Worm (Caenorhabditis elegans) whole organism, L3 larva: Measurements from ENCODE around the gene C02H6.3.

Experiments used
- ZK546.5 ChIP-seq: sonication (generic microtip); optimal IDR thresholded peaks from 2 replicates; lab custom pipeline; 2017; ENCODE audit warnings: missing biosample characterization, missing genetic modification characterization
- aly-2 ChIP-seq: fragments of 150-350 bp; optimal IDR thresholded peaks from 2 replicates; lab custom pipeline; 2014; ENCODE audit warnings: missing biosample characterization, missing genetic modification characterization
- ama-1 ChIP-seq: fragments of 150-350 bp; optimal IDR thresholded peaks from 2 replicates; lab custom pipeline; 2018
- ceh-82 ChIP-seq: fragments of 150-350 bp; optimal IDR thresholded peaks from 2 replicates; lab custom pipeline; 2014; ENCODE audit warnings: missing biosample characterization, missing genetic modification characterization
- ceh-9 ChIP-seq: sonication (generic microtip); optimal IDR thresholded peaks from 2 replicates; lab custom pipeline; 2018; ENCODE audit warnings: missing biosample characterization, missing genetic modification characterization
- daf-12 ChIP-seq: fragments of 150-350 bp; optimal IDR thresholded peaks from 2 replicates; lab custom pipeline; 2014; ENCODE audit warnings: missing biosample characterization, missing genetic modification reagents, missing genetic modification characterization
- egl-27 ChIP-seq: sonication (generic microtip); optimal IDR thresholded peaks from 4 replicates; lab custom pipeline; 2017; ENCODE audit warnings: missing biosample characterization, missing genetic modification reagents, missing genetic modification characterization
- egl-5 ChIP-seq: fragments of 150-350 bp; optimal IDR thresholded peaks from 2 replicates; lab custom pipeline; 2017; ENCODE audit warnings: missing biosample characterization, missing genetic modification reagents, missing genetic modification characterization, inconsistent platforms
- elt-1 ChIP-seq: fragments of 150-350 bp; optimal IDR thresholded peaks from 2 replicates; lab custom pipeline; 2014; ENCODE audit warnings: missing biosample characterization, missing genetic modification characterization
- elt-2 ChIP-seq: sonication (generic microtip); optimal IDR thresholded peaks from 2 replicates; lab custom pipeline; 2016; ENCODE audit warnings: missing genetic modification reagents, mild to moderate bottlenecking, missing genetic modification characterization, missing compliant biosample characterization
- elt-3 ChIP-seq, 3 experiments: fragments of 150-350 bp in 1 of 3; sonication (generic microtip) in 2 of 3; optimal IDR thresholded peaks; 2 replicates in 2 of 3; 4 replicates in 1 of 3; lab custom pipeline; 2014 to 2017; ENCODE audit warnings: missing biosample characterization in 3 of 3, missing genetic modification characterization in 3 of 3
- eor-1 ChIP-seq, 2 experiments: fragments of 150-350 bp; optimal IDR thresholded peaks; 2 replicates each; lab custom pipeline; 2014 to 2018; ENCODE audit warnings: missing biosample characterization in 2 of 2, missing genetic modification characterization in 2 of 2
- fkh-10 ChIP-seq: sonication (generic microtip); optimal IDR thresholded peaks from 2 replicates; lab custom pipeline; 2017; ENCODE audit warnings: missing biosample characterization, missing genetic modification reagents, missing genetic modification characterization
- hmg-11 ChIP-seq: sonication (generic microtip); optimal IDR thresholded peaks from 2 replicates; lab custom pipeline; 2016; ENCODE audit warnings: missing genetic modification characterization, missing compliant biosample characterization
- jun-1 ChIP-seq: fragments of 150-350 bp; optimal IDR thresholded peaks from 2 replicates; lab custom pipeline; 2014; ENCODE audit warnings: missing biosample characterization, missing genetic modification reagents, missing genetic modification characterization
- lin-15B ChIP-seq: fragments of 150-350 bp; optimal IDR thresholded peaks from 2 replicates; lab custom pipeline; 2014; ENCODE audit warnings: missing biosample characterization, missing genetic modification characterization
- lin-39 ChIP-seq: fragments of 150-350 bp; optimal IDR thresholded peaks from 2 replicates; lab custom pipeline; 2018; ENCODE audit warnings: missing biosample characterization, missing genetic modification reagents, missing genetic modification characterization
- mdl-1 ChIP-seq: fragments of 150-350 bp; optimal IDR thresholded peaks from 2 replicates; lab custom pipeline; 2014; ENCODE audit warnings: missing biosample characterization, missing genetic modification characterization
- mml-1 ChIP-seq: fragments of 150-350 bp; sonication (generic microtip); optimal IDR thresholded peaks from 3 replicates; lab custom pipeline; 2014; ENCODE audit warnings: missing biosample characterization, missing genetic modification characterization
- nfya-1 ChIP-seq: sonication (generic microtip); optimal IDR thresholded peaks from 2 replicates; lab custom pipeline; 2017; ENCODE audit warnings: missing genetic modification characterization, mild to moderate bottlenecking, missing compliant biosample characterization, antibody characterized with exemption, moderate library complexity; ENCODE audit not compliant: insufficient read depth
- nhr-11 ChIP-seq: fragments of 150-350 bp; optimal IDR thresholded peaks from 2 replicates; lab custom pipeline; 2014; ENCODE audit warnings: missing biosample characterization, missing genetic modification characterization
- nhr-23 ChIP-seq: fragments of 150-350 bp; optimal IDR thresholded peaks from 2 replicates; lab custom pipeline; 2014; ENCODE audit warnings: missing biosample characterization, missing genetic modification reagents, missing genetic modification characterization
- nhr-237 ChIP-seq: fragments of 150-350 bp; optimal IDR thresholded peaks from 2 replicates; lab custom pipeline; 2014; ENCODE audit warnings: missing biosample characterization, missing genetic modification characterization
- nhr-25 ChIP-seq: sonication (generic microtip); optimal IDR thresholded peaks from 2 replicates; lab custom pipeline; 2017; ENCODE audit warnings: missing biosample characterization, missing genetic modification characterization
- nhr-28 ChIP-seq: fragments of 150-350 bp; optimal IDR thresholded peaks from 2 replicates; lab custom pipeline; 2014; ENCODE audit warnings: missing biosample characterization, missing genetic modification characterization
- nhr-43 ChIP-seq: sonication (generic microtip); optimal IDR thresholded peaks from 2 replicates; lab custom pipeline; 2016; ENCODE audit warnings: mild to moderate bottlenecking, missing genetic modification characterization, missing compliant biosample characterization; ENCODE audit not compliant: poor library complexity, severe bottlenecking
- nhr-67 ChIP-seq: fragments of 150-350 bp; optimal IDR thresholded peaks from 2 replicates; lab custom pipeline; 2014; ENCODE audit warnings: missing biosample characterization, missing genetic modification characterization
- nhr-76 ChIP-seq: fragments of 150-350 bp; sonication (generic microtip); optimal IDR thresholded peaks from 5 replicates; lab custom pipeline; 2014; ENCODE audit warnings: missing biosample characterization, missing genetic modification characterization
- nhr-77 ChIP-seq: fragments of 150-350 bp; optimal IDR thresholded peaks from 2 replicates; lab custom pipeline; 2014; ENCODE audit warnings: missing biosample characterization, missing genetic modification characterization
- pha-4 ChIP-seq: fragments of 150-350 bp; optimal IDR thresholded peaks from 2 replicates; lab custom pipeline; 2014; ENCODE audit warnings: missing biosample characterization, missing genetic modification reagents, missing genetic modification characterization
- pqm-1 ChIP-seq: fragments of 150-350 bp; optimal IDR thresholded peaks from 2 replicates; lab custom pipeline; 2017; ENCODE audit warnings: missing biosample characterization, missing genetic modification characterization, inconsistent platforms
- sea-2 ChIP-seq: fragments of 150-350 bp; sonication (generic microtip); optimal IDR thresholded peaks from 4 replicates; lab custom pipeline; 2014; ENCODE audit warnings: missing biosample characterization, missing genetic modification reagents, missing genetic modification characterization
- skn-1 ChIP-seq: fragments of 150-350 bp; optimal IDR thresholded peaks from 2 replicates; lab custom pipeline; 2014; ENCODE audit warnings: missing biosample characterization, missing genetic modification characterization
- snpc-4 ChIP-seq: fragments of 150-350 bp; optimal IDR thresholded peaks from 2 replicates; lab custom pipeline; 2014; ENCODE audit warnings: missing biosample characterization, missing genetic modification characterization
- tbx-2 ChIP-seq: sonication (generic microtip); optimal IDR thresholded peaks from 2 replicates; lab custom pipeline; 2016; ENCODE audit warnings: mild to moderate bottlenecking, missing genetic modification characterization, missing compliant biosample characterization
- unc-39 ChIP-seq: sonication (generic microtip); optimal IDR thresholded peaks from 4 replicates; lab custom pipeline; 2017; ENCODE audit warnings: missing biosample characterization, missing genetic modification characterization
- unc-62 ChIP-seq: fragments of 150-350 bp; sonication (generic microtip); optimal IDR thresholded peaks from 4 replicates; lab custom pipeline; 2014; ENCODE audit warnings: missing biosample characterization, missing genetic modification reagents, missing genetic modification characterization
- ztf-11 ChIP-seq: fragments of 150-350 bp; optimal IDR thresholded peaks from 2 replicates; lab custom pipeline; 2014; ENCODE audit warnings: missing biosample characterization, missing genetic modification characterization
- ztf-4 ChIP-seq: fragments of 150-350 bp; optimal IDR thresholded peaks from 2 replicates; lab custom pipeline; 2014; ENCODE audit warnings: missing biosample characterization, missing genetic modification characterization

C02H6.3 gene

DNA sequence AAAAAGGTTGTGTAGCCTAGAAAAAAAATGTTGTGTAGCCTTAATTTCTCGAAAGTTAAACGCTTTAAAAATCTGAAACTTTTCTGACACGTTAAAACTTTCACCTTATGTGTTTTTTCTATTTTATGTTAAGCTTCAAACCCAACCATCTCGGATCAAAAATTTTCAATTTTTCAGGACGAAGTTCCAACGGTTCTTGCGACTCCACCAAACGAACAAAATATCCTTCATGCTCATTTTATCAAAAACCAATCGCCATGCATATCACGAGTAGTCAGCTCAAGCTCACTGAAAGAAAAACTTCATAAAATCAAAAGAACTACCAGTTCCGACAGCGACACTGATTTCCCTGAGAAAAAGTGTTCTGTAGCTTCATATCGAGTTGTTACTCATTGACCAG lies 48.9 kb upstream of the C02H6.3 start:
- TF ChIP-seq mdl-1 (tag; lab: Kevin White, UChicago) (no peak), hmg-11 (tag; lab: Kevin White, UChicago) (no peak), egl-27 (tag; lab: Kevin White, UChicago) (no peak)

ce11 chrV:7435376-7436204 lies 47.9 kb upstream of the C02H6.3 start, which contains the start of the genes ddo-2 and F25E5.8:
TSS of gene ddo-2 (minus strand) at chrV:7435705.
TSS of gene F25E5.8 (plus strand) at chrV:7435930.
- TF ChIP-seq hmg-11 (tag; lab: Kevin White, UChicago) (peak; percentile 11), nhr-43 (tag; lab: Kevin White, UChicago) (peak; percentile 46), ZK546.5 (tag; lab: Kevin White, UChicago) (no peak), nhr-23 (peak; percentile 70), nhr-25 (peak; percentile 14)
- TF ChIP-seq, all 47 proteins: peak for 4

- no peak for TF ChIP-seq elt-3 (tag; optimal IDR thresholded peaks at IDR 0.05; lab: Kevin White, UChicago)
- no peak for TF ChIP-seq unc-62 (GFP tag; lab: Kevin White, UChicago)
- no peak for TF ChIP-seq ceh-82
- peak; percentile 60 for TF ChIP-seq pha-4 (tag; lab: Kevin White, UChicago)
- TF ChIP-seq ama-1 (lab: Kevin White, UChicago), result peak; percentile 42
- no peak for TF ChIP-seq egl-27 (tag; lab: Kevin White, UChicago)
- no peak for TF ChIP-seq nhr-25
- no peak for TF ChIP-seq ceh-9 (tag; lab: Kevin White, UChicago)
- no peak for TF ChIP-seq eor-1 (tag; optimal IDR thresholded peaks at IDR 0.05; lab: Kevin White, UChicago)
- TF ChIP-seq nhr-11 (tag; lab: Kevin White, UChicago), result no peak
- peak; percentile 9 for TF ChIP-seq lin-15B (tag; lab: Kevin White, UChicago)
- peak; percentile 50 for TF ChIP-seq nfya-1 (tag; lab: Kevin White, UChicago)
- TF ChIP-seq sea-2, result no peak
- TF ChIP-seq nhr-77 (tag; lab: Kevin White, UChicago), result no peak
- peak; percentile 27 for TF ChIP-seq hmg-11 (tag; lab: Kevin White, UChicago)
- TF ChIP-seq ZK546.5 (tag; lab: Kevin White, UChicago), result no peak
- TF ChIP-seq elt-2 (tag; lab: Kevin White, UChicago), result peak; percentile 74
- no peak for TF ChIP-seq unc-39 (tag; lab: Kevin White, UChicago)
- no peak for TF ChIP-seq nhr-237
- peak; percentile 51 for TF ChIP-seq lin-39 (tag; lab: Kevin White, UChicago)
- peak; percentile 4 for TF ChIP-seq elt-1 (tag; lab: Kevin White, UChicago)
- TF ChIP-seq pqm-1 (tag; lab: Kevin White, UChicago), result peak; percentile 91
- TF ChIP-seq skn-1, result peak; percentile 62
- TF ChIP-seq ztf-4 (tag; lab: Kevin White, UChicago), result no peak
- no peak for TF ChIP-seq nhr-23
- peak; percentile 21 for TF ChIP-seq snpc-4 (tag; lab: Kevin White, UChicago)
- TF ChIP-seq mml-1, result no peak
- no peak for TF ChIP-seq ztf-11 (tag; lab: Kevin White, UChicago)
- TF ChIP-seq egl-5 (tag; lab: Kevin White, UChicago), result peak; percentile 69
- TF ChIP-seq aly-2 (tag; lab: Kevin White, UChicago), result no peak
- peak; percentile 76 for TF ChIP-seq mdl-1 (tag; lab: Kevin White, UChicago)
- no peak for TF ChIP-seq nhr-76 (tag; lab: Kevin White, UChicago)
- TF ChIP-seq nhr-67, result no peak
- TF ChIP-seq nhr-28 (tag; lab: Kevin White, UChicago), result no peak
- no peak for TF ChIP-seq tbx-2 (tag; lab: Kevin White, UChicago)
- no peak for TF ChIP-seq jun-1 (tag; lab: Kevin White, UChicago)
- peak; percentile 40 for TF ChIP-seq fkh-10 (GFP tag; lab: Kevin White, UChicago)
- no peak for TF ChIP-seq daf-12 (tag; lab: Kevin White, UChicago)
Observed at ce11 chrV:7434805-7435363, 47.2 kb upstream of the C02H6.3 start.
